Worm (Caenorhabditis elegans) whole organism, L1 larva: ENCODE results near the gene F22E5.22.
"Not testable (repeated sequence)": the region's sequence is repeated elsewhere in the genome, so short reads cannot be mapped to it uniquely, and the experiment has no call there.

Experiments
- C16A3.4 ChIP-seq: fragments of 150-350 bp; optimal IDR thresholded peaks from 2 replicates; lab custom pipeline; 2014; ENCODE audit warnings: missing biosample characterization, missing genetic modification characterization
- Y116A8C.19 ChIP-seq: sonication (generic microtip); optimal IDR thresholded peaks from 2 replicates; lab custom pipeline; 2016; ENCODE audit warnings: missing compliant biosample characterization, missing genetic modification characterization, borderline replicate concordance
- ama-1 ChIP-seq: fragments of 150-350 bp; optimal IDR thresholded peaks from 2 replicates; lab custom pipeline; 2014
- blmp-1 ChIP-seq: fragments of 150-350 bp; optimal IDR thresholded peaks from 2 replicates; lab custom pipeline; 2014; ENCODE audit warnings: missing biosample characterization, missing genetic modification characterization
- ceh-63 ChIP-seq: fragments of 200-800 bp; sonication (Bioruptor generic); optimal IDR thresholded peaks from 2 replicates; lab custom pipeline; 2018; ENCODE audit warnings: mild to moderate bottlenecking, missing genetic modification characterization, missing compliant biosample characterization
- ceh-8 ChIP-seq: fragments of 200-800 bp; sonication (Bioruptor generic); optimal IDR thresholded peaks from 2 replicates; lab custom pipeline; 2018; ENCODE audit warnings: mild to moderate bottlenecking, missing genetic modification characterization, moderate library complexity, missing compliant biosample characterization
- ceh-88 ChIP-seq: fragments of 200-800 bp; sonication (Bioruptor generic); IDR thresholded peaks from 2 replicates; pipeline ENCODE4 v1.3.6; 2022; ENCODE audit warnings: missing genetic modification characterization, missing compliant biosample characterization
- ceh-90 ChIP-seq: sonication (generic microtip); optimal IDR thresholded peaks from 2 replicates; lab custom pipeline; 2016; ENCODE audit warnings: missing genetic modification characterization, missing compliant biosample characterization
- dpl-1 ChIP-seq, 3 experiments: fragments of 150-350 bp in 2 of 3; sonication (generic microtip) in 1 of 3; optimal IDR thresholded peaks; 2 replicates each; lab custom pipeline; 2014 to 2017; ENCODE audit warnings: missing biosample characterization in 3 of 3, missing genetic modification characterization in 3 of 3, missing genetic modification reagents in 3 of 3
- dsc-1 ChIP-seq: sonication (generic microtip); optimal IDR thresholded peaks from 2 replicates; lab custom pipeline; 2016; ENCODE audit warnings: mild to moderate bottlenecking, missing genetic modification characterization, missing compliant biosample characterization
- egl-27 ChIP-seq, 2 experiments: fragments of 150-350 bp in 1 of 2; sonication (generic microtip); optimal IDR thresholded peaks; 3 replicates each; lab custom pipeline; 2017 to 2018; ENCODE audit warnings: missing biosample characterization in 2 of 2, missing genetic modification characterization in 2 of 2, missing genetic modification reagents in 2 of 2
- ets-5 ChIP-seq: fragments of 200-800 bp; sonication (Bioruptor generic); IDR thresholded peaks from 2 replicates; pipeline ENCODE4 v1.3.6; 2022; ENCODE audit warnings: missing genetic modification characterization, missing compliant biosample characterization
- fkh-10 ChIP-seq: sonication (generic microtip); optimal IDR thresholded peaks from 2 replicates; lab custom pipeline; 2017; ENCODE audit warnings: missing biosample characterization, missing genetic modification reagents, missing genetic modification characterization
- grh-1 ChIP-seq: fragments of 200-800 bp; sonication (Bioruptor generic); IDR thresholded peaks from 2 replicates; pipeline ENCODE4 v1.3.6; 2022; ENCODE audit warnings: missing genetic modification reagents, missing genetic modification characterization, missing compliant biosample characterization
- irx-1 ChIP-seq: sonication (generic microtip); optimal IDR thresholded peaks from 2 replicates; lab custom pipeline; 2016; ENCODE audit warnings: missing genetic modification characterization, missing compliant biosample characterization
- jun-1 ChIP-seq: fragments of 150-350 bp; optimal IDR thresholded peaks from 2 replicates; lab custom pipeline; 2014; ENCODE audit warnings: missing biosample characterization, missing genetic modification reagents, missing genetic modification characterization
- lin-13 ChIP-seq: fragments of 150-350 bp; optimal IDR thresholded peaks from 2 replicates; lab custom pipeline; 2014; ENCODE audit warnings: missing biosample characterization, missing genetic modification reagents, missing genetic modification characterization
- lin-14 ChIP-seq: fragments of 200-800 bp; sonication (Bioruptor generic); optimal IDR thresholded peaks from 2 replicates; lab custom pipeline; 2018; ENCODE audit warnings: mild to moderate bottlenecking, missing genetic modification characterization, moderate library complexity, missing compliant biosample characterization
- lin-15B ChIP-seq: fragments of 150-350 bp; sonication (generic microtip); optimal IDR thresholded peaks from 3 replicates; lab custom pipeline; 2014; ENCODE audit warnings: missing biosample characterization, missing genetic modification characterization
- lin-35 ChIP-seq, 2 experiments: fragments of 150-350 bp; optimal IDR thresholded peaks; 2 replicates each; lab custom pipeline; 2014; ENCODE audit warnings: missing biosample characterization in 2 of 2, missing genetic modification characterization in 2 of 2, missing genetic modification reagents in 2 of 2
- lin-39 ChIP-seq: fragments of 150-350 bp; optimal IDR thresholded peaks from 2 replicates; lab custom pipeline; 2014; ENCODE audit warnings: missing biosample characterization, missing genetic modification reagents, missing genetic modification characterization
- mab-9 ChIP-seq: fragments of 200-800 bp; sonication (Bioruptor generic); IDR thresholded peaks from 2 replicates; pipeline ENCODE4 v1.3.6; 2022; ENCODE audit warnings: missing genetic modification reagents, missing genetic modification characterization, missing compliant biosample characterization
- mdl-1 ChIP-seq, 2 experiments: fragments of 150-350 bp; optimal IDR thresholded peaks; 2 replicates each; lab custom pipeline; 2014 to 2017; ENCODE audit warnings: missing biosample characterization in 2 of 2, missing genetic modification characterization in 2 of 2, inconsistent platforms in 1 of 2
- nhr-12 ChIP-seq: sonication (generic microtip); optimal IDR thresholded peaks from 2 replicates; lab custom pipeline; 2017; ENCODE audit warnings: missing biosample characterization, missing genetic modification characterization
- nhr-20 ChIP-seq: sonication (generic microtip); optimal IDR thresholded peaks from 2 replicates; lab custom pipeline; 2016; ENCODE audit warnings: mild to moderate bottlenecking, missing genetic modification characterization, missing compliant biosample characterization
- nhr-28 ChIP-seq: fragments of 150-350 bp; optimal IDR thresholded peaks from 2 replicates; lab custom pipeline; 2014; ENCODE audit warnings: missing biosample characterization, missing genetic modification characterization
- nhr-47 ChIP-seq: sonication (generic microtip); optimal IDR thresholded peaks from 2 replicates; lab custom pipeline; 2016; ENCODE audit warnings: mild to moderate bottlenecking, missing genetic modification characterization, moderate library complexity, missing compliant biosample characterization
- nhr-71 ChIP-seq: sonication (generic microtip); optimal IDR thresholded peaks from 2 replicates; lab custom pipeline; 2016; ENCODE audit warnings: mild to moderate bottlenecking, missing genetic modification characterization, moderate library complexity, missing compliant biosample characterization
- nhr-77 ChIP-seq: fragments of 150-350 bp; optimal IDR thresholded peaks from 2 replicates; lab custom pipeline; 2014; ENCODE audit warnings: missing biosample characterization, missing genetic modification characterization
- nhr-90 ChIP-seq: sonication (generic microtip); optimal IDR thresholded peaks from 2 replicates; lab custom pipeline; 2016; ENCODE audit warnings: mild to moderate bottlenecking, missing genetic modification characterization, missing compliant biosample characterization; ENCODE audit not compliant: poor library complexity
- pag-3 ChIP-seq: sonication (generic microtip); optimal IDR thresholded peaks from 2 replicates; lab custom pipeline; 2017; ENCODE audit warnings: missing genetic modification characterization, mild to moderate bottlenecking, missing compliant biosample characterization, antibody characterized with exemption, borderline replicate concordance; ENCODE audit not compliant: insufficient read depth
- rnt-1 ChIP-seq: sonication (generic microtip); optimal IDR thresholded peaks from 2 replicates; lab custom pipeline; 2016; ENCODE audit warnings: mild to moderate bottlenecking, missing genetic modification characterization, moderate library complexity, missing compliant biosample characterization
- skn-1 ChIP-seq: fragments of 150-350 bp; optimal IDR thresholded peaks from 2 replicates; lab custom pipeline; 2014; ENCODE audit warnings: missing biosample characterization, missing genetic modification characterization
- sptf-1 ChIP-seq: fragments of 150-350 bp; optimal IDR thresholded peaks from 2 replicates; lab custom pipeline; 2014; ENCODE audit warnings: missing biosample characterization, missing genetic modification characterization
- tlp-1 ChIP-seq: fragments of 150-350 bp; optimal IDR thresholded peaks from 2 replicates; lab custom pipeline; 2014; ENCODE audit warnings: missing biosample characterization, missing genetic modification characterization
- unc-62 ChIP-seq: fragments of 150-350 bp; optimal IDR thresholded peaks from 2 replicates; lab custom pipeline; 2014; ENCODE audit warnings: missing biosample characterization, missing genetic modification reagents, missing genetic modification characterization
- xbp-1 ChIP-seq: sonication (generic microtip); optimal IDR thresholded peaks from 2 replicates; lab custom pipeline; 2016; ENCODE audit warnings: missing genetic modification characterization, missing compliant biosample characterization
- zip-4 ChIP-seq: fragments of 200-800 bp; sonication (Bioruptor generic); optimal IDR thresholded peaks from 2 replicates; lab custom pipeline; 2018; ENCODE audit warnings: mild to moderate bottlenecking, missing genetic modification characterization, moderate library complexity, missing compliant biosample characterization
- ztf-11 ChIP-seq, 2 experiments: sonication (generic microtip); optimal IDR thresholded peaks; 2 replicates each; lab custom pipeline; 2016 to 2017; ENCODE audit warnings: missing genetic modification characterization in 2 of 2, missing biosample characterization in 1 of 2, missing compliant biosample characterization in 1 of 2

The F22E5.22 gene

DNA sequence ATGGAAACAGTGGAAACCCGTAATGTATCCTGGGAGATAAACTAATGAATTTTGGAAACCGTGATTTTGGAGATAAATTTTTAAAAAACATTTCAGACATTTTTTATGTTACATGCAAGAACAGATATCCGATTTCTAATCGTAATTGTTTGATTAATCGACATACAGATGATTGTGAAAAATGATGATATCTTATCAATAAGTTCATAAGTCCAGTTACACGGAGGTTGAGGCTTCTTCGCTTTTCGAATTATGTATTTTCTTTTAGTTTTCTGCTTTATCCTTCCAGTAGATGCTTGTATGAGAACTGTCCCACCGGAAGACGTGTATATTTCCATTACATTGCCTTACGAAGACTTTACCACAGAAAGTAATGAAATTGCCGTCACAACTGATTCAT is at the start of gene F22E5.22:
TSS of gene F22E5.22 (plus strand) at position 301 of the 400 bp plus-strand sequence.
- TF ChIP-seq sptf-1 (tag; lab: Kevin White, UChicago) (no peak), ceh-90 (tag; lab: Kevin White, UChicago) (no peak), lin-35 (GFP tag; optimal IDR thresholded peaks at IDR 0.05; lab: Kevin White, UChicago) (no peak), ceh-63 (GFP tag; lab: Kevin White, UChicago) (no peak), nhr-20 (tag; lab: Kevin White, UChicago) (no peak), fkh-10 (GFP tag; lab: Kevin White, UChicago) (no peak), mab-9 (GFP tag; lab: Robert Waterston, UW) (no peak), lin-15B (tag; lab: Kevin White, UChicago) (no peak), tlp-1 (tag; lab: Kevin White, UChicago) (no peak), unc-62 (no peak), lin-13 (GFP tag; lab: Kevin White, UChicago) (no peak), nhr-90 (no peak), nhr-47 (tag; lab: Kevin White, UChicago) (no peak), grh-1 (GFP tag; lab: Robert Waterston, UW) (no peak), zip-4 (no peak), nhr-28 (tag; lab: Kevin White, UChicago) (no peak), C16A3.4 (tag; lab: Kevin White, UChicago) (no peak), ceh-8 (GFP tag; lab: Kevin White, UChicago) (no peak), nhr-71 (tag; lab: Kevin White, UChicago) (no peak), nhr-12 (no peak)

DNA sequence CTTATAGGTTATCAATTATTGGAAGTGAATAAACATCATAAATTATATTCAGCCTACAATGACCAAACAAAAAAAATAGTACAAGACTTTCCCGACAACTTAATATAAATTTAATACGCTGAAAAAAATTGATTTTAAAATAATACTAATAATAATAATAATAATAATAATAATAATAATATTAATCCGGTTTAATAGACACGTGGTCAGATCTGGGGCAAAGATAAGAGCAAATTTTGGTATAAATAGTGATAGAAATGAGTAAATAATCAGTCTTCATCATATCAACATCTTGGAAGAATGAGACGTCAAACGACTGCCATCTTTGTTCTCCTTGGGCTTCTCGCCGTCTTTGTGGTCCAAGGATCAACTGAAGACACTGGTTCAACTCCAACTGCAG is 49.1 kb upstream of the F22E5.22 start, which contains the start of gene msrp-5:
TSS of gene msrp-5 (plus strand) at position 301 of the 400 bp plus-strand sequence.
- not testable (repeated sequence) for TF ChIP-seq sptf-1 (tag; lab: Kevin White, UChicago); ets-5 (GFP tag; lab: Robert Waterston, UW); egl-27 (tag; optimal IDR thresholded peaks at IDR 0.05; lab: Kevin White, UChicago)

DNA sequence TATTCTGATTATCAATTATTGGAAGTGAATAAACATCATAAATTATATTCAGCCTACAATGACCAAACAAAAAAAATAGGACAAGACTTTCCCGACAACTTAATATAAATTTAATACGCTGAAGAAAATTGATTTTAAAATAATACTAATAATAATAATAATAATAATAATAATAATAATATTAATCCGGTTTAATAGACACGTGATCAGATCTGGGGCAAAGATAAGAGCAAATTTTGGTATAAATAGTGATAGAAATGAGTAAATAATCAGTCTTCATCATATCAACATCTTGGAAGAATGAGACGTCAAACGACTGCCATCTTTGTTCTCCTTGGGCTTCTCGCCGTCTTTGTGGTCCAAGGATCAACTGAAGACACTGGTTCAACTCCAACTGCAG is 46.6 kb upstream of the F22E5.22 start, which contains the start of gene msrp-6:
TSS of gene msrp-6 (plus strand) at position 301 of the 400 bp plus-strand sequence.
- TF ChIP-seq ceh-90 (tag; lab: Kevin White, UChicago); xbp-1 (tag; lab: Kevin White, UChicago); fkh-10 (GFP tag; lab: Kevin White, UChicago): not testable (repeated sequence)
- TF ChIP-seq, all 84 proteins: peak for 0; not testable (repeated sequence) for 84

DNA sequence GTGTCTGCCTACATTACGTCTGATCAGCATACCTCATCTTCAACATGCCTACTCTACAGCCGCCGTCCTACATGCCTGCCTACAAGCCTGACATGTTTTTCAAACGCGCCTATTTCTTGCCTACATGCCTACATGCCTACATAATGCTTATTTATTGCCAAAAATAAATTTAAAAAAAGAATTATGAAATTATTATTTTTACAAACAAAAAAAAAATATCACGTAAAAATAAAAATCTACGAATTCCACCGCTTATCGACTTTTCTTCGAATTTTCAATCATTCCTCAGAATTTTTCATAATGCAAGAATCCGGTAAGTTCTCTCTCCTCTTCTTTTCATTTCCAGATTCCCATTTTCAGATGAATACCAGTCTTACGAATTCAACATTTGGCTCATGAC is 43.2 kb upstream of the F22E5.22 start, which contains the start of gene D2062.5:
TSS of gene D2062.5 (plus strand) at position 301 of the 400 bp plus-strand sequence.
- no peak for TF ChIP-seq dpl-1 (GFP tag; optimal IDR thresholded peaks at IDR 0.05; lab: Kevin White, UChicago)
- TF ChIP-seq lin-14 (GFP tag; lab: Kevin White, UChicago): no peak
- TF ChIP-seq pag-3 (tag; lab: Kevin White, UChicago): no peak
- TF ChIP-seq lin-39 (tag; lab: Kevin White, UChicago): no peak
- no peak for TF ChIP-seq Y116A8C.19 (tag; lab: Kevin White, UChicago)
- no peak for TF ChIP-seq blmp-1 (tag; lab: Kevin White, UChicago)
- TF ChIP-seq nhr-77 (tag; lab: Kevin White, UChicago): no peak
- TF ChIP-seq nhr-12: no peak
- TF ChIP-seq ceh-88 (GFP tag; lab: Robert Waterston, UW): no peak
- TF ChIP-seq ama-1: no peak
- no peak for TF ChIP-seq irx-1 (tag; lab: Kevin White, UChicago)
- no peak for TF ChIP-seq rnt-1 (tag; lab: Kevin White, UChicago)
- TF ChIP-seq mdl-1 (tag; optimal IDR thresholded peaks at IDR 0.05; lab: Kevin White, UChicago): no peak
- TF ChIP-seq jun-1 (tag; lab: Kevin White, UChicago): no peak
- TF ChIP-seq ztf-11 (tag; optimal IDR thresholded peaks at IDR 0.05; lab: Kevin White, UChicago): no peak
- TF ChIP-seq skn-1: no peak
- no peak for TF ChIP-seq mab-9 (GFP tag; lab: Robert Waterston, UW)
- TF ChIP-seq dsc-1 (tag; lab: Kevin White, UChicago): no peak
